Worm (Caenorhabditis elegans): ENCODE measurements around the gene C33H5.1.

The C33H5.1 gene

ce11 chrIV:7816402-7817102, 7.8 kb downstream of the C33H5.1 start (continued):
- TF ChIP-seq nhr-28 (tag; optimal IDR thresholded peaks at IDR 0.05) (peak; percentile 32), pha-4 (GFP tag; IDR thresholded peaks at IDR 0.05) (no peak), pha-4 (tag; optimal IDR thresholded peaks at IDR 0.05) (no peak), madf-9 (GFP tag; conservative IDR thresholded peaks at IDR 0.05) (no peak), nhr-6 (tag; optimal IDR thresholded peaks at IDR 0.05) (no peak), R02D3.7 (tag; optimal IDR thresholded peaks at IDR 0.05) (no peak), dmd-8 (GFP tag; IDR thresholded peaks at IDR 0.05) (no peak), ZK337.2 (GFP tag; IDR thresholded peaks at IDR 0.05) (peak; percentile 49; the same call in 1 of the 2 replicates), hmg-1.1 (GFP tag; IDR thresholded peaks at IDR 0.05) (no peak), lim-7 (GFP tag; IDR thresholded peaks at IDR 0.05) (no peak), daf-19 (GFP tag; conservative IDR thresholded peaks at IDR 0.05) (no peak), lin-15B (tag; optimal IDR thresholded peaks at IDR 0.05) (no peak), spr-3 (GFP tag; optimal IDR thresholded peaks at IDR 0.05) (no peak), cey-2 (tag; optimal IDR thresholded peaks at IDR 0.05; ENCODE audit: borderline replicate concordance, insufficient read depth) (no peak)

- TF ChIP-seq ceh-82 (tag; optimal IDR thresholded peaks at IDR 0.05) (no peak), dve-1 (tag; optimal IDR thresholded peaks at IDR 0.05; ENCODE audit: insufficient read depth) (no peak), snpc-4 (tag; optimal IDR thresholded peaks at IDR 0.05) (no peak), nhr-237 (tag; optimal IDR thresholded peaks at IDR 0.05) (no peak), ceh-62 (tag; optimal IDR thresholded peaks at IDR 0.05) (no peak), mep-1 (tag; optimal IDR thresholded peaks at IDR 0.05) (peak; percentile 38), R02D3.7 (tag; optimal IDR thresholded peaks at IDR 0.05) (no peak), aha-1 (tag) (peak; percentile 64), ama-1 (optimal IDR thresholded peaks at IDR 0.05) (no peak), daf-16 (GFP tag; optimal IDR thresholded peaks at IDR 0.05) (peak in 1 of 2 experiments; percentile 28), daf-16 (tag; optimal IDR thresholded peaks at IDR 0.05) (no peak), madf-9 (GFP tag; conservative IDR thresholded peaks at IDR 0.05) (no peak), nhr-28 (tag; optimal IDR thresholded peaks at IDR 0.05) (no peak), pha-4 (GFP tag; IDR thresholded peaks at IDR 0.05) (no peak), pha-4 (tag; optimal IDR thresholded peaks at IDR 0.05) (no peak), unc-130 (GFP tag; optimal IDR thresholded peaks at IDR 0.05) (no peak), nhr-25 (tag; optimal IDR thresholded peaks at IDR 0.05; ENCODE audit: borderline replicate concordance, insufficient read depth) (no peak), ceh-44 (GFP tag; IDR thresholded peaks at IDR 0.05) (no peak), egl-43 (GFP tag; IDR thresholded peaks at IDR 0.05) (no peak), ces-1 (GFP tag; optimal IDR thresholded peaks at IDR 0.05) (peak; percentile 24), Y105C5A.15 (GFP tag; IDR thresholded peaks at IDR 0.05) (no peak), arid-1 (GFP tag; conservative IDR thresholded peaks at IDR 0.05) (no peak), aly-2 (tag; optimal IDR thresholded peaks at IDR 0.05) (no peak), Y75B8A.6 (GFP tag; IDR thresholded peaks at IDR 0.05) (no peak), F10B5.3 (tag; optimal IDR thresholded peaks at IDR 0.05) (no peak), madf-5 (GFP tag; IDR thresholded peaks at IDR 0.05) (no peak), mxl-3 (GFP tag; optimal IDR thresholded peaks at IDR 0.05) (no peak), ZK337.2 (GFP tag; IDR thresholded peaks at IDR 0.05) (no peak), cey-2 (tag; optimal IDR thresholded peaks at IDR 0.05; ENCODE audit: borderline replicate concordance, insufficient read depth) (no peak), nhr-76 (tag; optimal IDR thresholded peaks at IDR 0.05) (no peak), mes-2 (tag; optimal IDR thresholded peaks at IDR 0.05; ENCODE audit: poor library complexity, severe bottlenecking) (peak; percentile 45), T26A8.4 (GFP tag; IDR thresholded peaks at IDR 0.05) (no peak), ceh-28 (tag; optimal IDR thresholded peaks at IDR 0.05) (peak; percentile 58), dpl-1 (GFP tag; optimal IDR thresholded peaks at IDR 0.05) (peak; percentile 12), saeg-2 (GFP tag; IDR thresholded peaks at IDR 0.05) (no peak), skn-1 (tag; optimal IDR thresholded peaks at IDR 0.05) (no peak), F49E8.2 (tag; optimal IDR thresholded peaks at IDR 0.05; ENCODE audit: borderline replicate concordance) (no peak), nhr-77 (tag; optimal IDR thresholded peaks at IDR 0.05) (no peak), F37D6.2 (tag; optimal IDR thresholded peaks at IDR 0.05) (peak; percentile 29), nhr-11 (tag; optimal IDR thresholded peaks at IDR 0.05) (peak; percentile 73), lin-39 (tag; optimal IDR thresholded peaks at IDR 0.05) (no peak), hmg-1.1 (GFP tag; IDR thresholded peaks at IDR 0.05) (peak; percentile 69), D1046.2 (GFP tag; IDR thresholded peaks at IDR 0.05) (no peak)
Measured at ce11 chrIV:7817852-7818251, 9.1 kb downstream of the C33H5.1 start, which contains the start of gene ric-3. ric-3 (plus strand) TSS chrIV:7818251.
